Worm (Caenorhabditis elegans) whole organism, L3 larva: ENCODE results near the gene kcc-2.

Source experiments
- ama-1 ChIP-seq: fragments of 150-350 bp; optimal IDR thresholded peaks from 2 replicates; lab custom pipeline; 2018
- ceh-82 ChIP-seq: fragments of 150-350 bp; optimal IDR thresholded peaks from 2 replicates; lab custom pipeline; 2014; ENCODE audit warnings: missing biosample characterization, missing genetic modification characterization
- elt-1 ChIP-seq: fragments of 150-350 bp; optimal IDR thresholded peaks from 2 replicates; lab custom pipeline; 2014; ENCODE audit warnings: missing biosample characterization, missing genetic modification characterization
- mdl-1 ChIP-seq: fragments of 150-350 bp; optimal IDR thresholded peaks from 2 replicates; lab custom pipeline; 2014; ENCODE audit warnings: missing biosample characterization, missing genetic modification characterization
- nhr-76 ChIP-seq: fragments of 150-350 bp; sonication (generic microtip); optimal IDR thresholded peaks from 5 replicates; lab custom pipeline; 2014; ENCODE audit warnings: missing biosample characterization, missing genetic modification characterization
- pqm-1 ChIP-seq: fragments of 150-350 bp; optimal IDR thresholded peaks from 2 replicates; lab custom pipeline; 2017; ENCODE audit warnings: missing biosample characterization, missing genetic modification characterization, inconsistent platforms
- unc-62 ChIP-seq: fragments of 150-350 bp; sonication (generic microtip); optimal IDR thresholded peaks from 4 replicates; lab custom pipeline; 2014; ENCODE audit warnings: missing biosample characterization, missing genetic modification reagents, missing genetic modification characterization
- ztf-4 ChIP-seq: fragments of 150-350 bp; optimal IDR thresholded peaks from 2 replicates; lab custom pipeline; 2014; ENCODE audit warnings: missing biosample characterization, missing genetic modification characterization

DNA sequence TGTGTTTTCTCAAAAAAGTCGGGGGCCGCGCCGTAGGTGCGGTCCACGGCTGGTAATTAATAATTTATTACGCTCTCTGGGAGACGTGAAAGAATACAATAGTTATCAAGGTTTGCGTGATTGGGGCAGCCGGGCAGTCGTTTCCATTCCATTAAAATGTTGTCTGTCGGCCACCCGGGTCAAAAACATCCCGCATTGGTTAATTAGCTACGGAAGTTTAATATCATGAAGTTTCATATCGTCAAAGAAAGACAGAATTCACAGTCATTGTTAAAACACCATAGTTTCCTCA lies 53.5 kb downstream of the kcc-2 start:
- no peak for TF ChIP-seq unc-62 (GFP tag; lab: Kevin White, UChicago)
- TF ChIP-seq mdl-1 (tag; lab: Kevin White, UChicago): no peak
- TF ChIP-seq nhr-76: no peak
- no peak for TF ChIP-seq ztf-4 (tag; lab: Kevin White, UChicago)
- TF ChIP-seq elt-1: no peak
- TF ChIP-seq ceh-82 (tag; lab: Kevin White, UChicago): no peak
- TF ChIP-seq pqm-1 (tag; lab: Kevin White, UChicago): no peak
- TF ChIP-seq ama-1 (lab: Kevin White, UChicago): no peak
